Worm (Caenorhabditis elegans): ENCODE measurements around the gene far-1.

The far-1 gene

DNA sequence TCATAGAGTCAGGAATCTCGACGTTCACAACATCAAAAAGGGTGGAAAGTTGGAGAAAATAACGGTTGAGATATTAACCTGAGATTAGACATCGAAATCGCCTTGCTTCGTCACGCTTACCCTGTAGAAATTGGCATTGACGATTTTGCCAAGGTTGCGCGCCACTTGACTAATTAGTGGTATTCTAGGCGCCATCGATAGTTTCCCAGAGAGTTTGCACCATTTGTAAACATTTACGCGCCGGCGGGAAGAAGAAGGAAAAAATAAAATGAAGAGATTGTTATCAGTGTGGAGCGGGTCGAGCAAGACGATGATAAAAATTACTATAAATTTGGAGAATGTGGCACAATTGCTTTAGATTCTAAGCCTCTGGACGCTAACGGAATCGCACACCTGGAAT, 29.3 kb upstream of the far-1 start:
- TF ChIP-seq drap-1 (GFP tag; optimal IDR thresholded peaks at IDR 0.05): no peak

DNA sequence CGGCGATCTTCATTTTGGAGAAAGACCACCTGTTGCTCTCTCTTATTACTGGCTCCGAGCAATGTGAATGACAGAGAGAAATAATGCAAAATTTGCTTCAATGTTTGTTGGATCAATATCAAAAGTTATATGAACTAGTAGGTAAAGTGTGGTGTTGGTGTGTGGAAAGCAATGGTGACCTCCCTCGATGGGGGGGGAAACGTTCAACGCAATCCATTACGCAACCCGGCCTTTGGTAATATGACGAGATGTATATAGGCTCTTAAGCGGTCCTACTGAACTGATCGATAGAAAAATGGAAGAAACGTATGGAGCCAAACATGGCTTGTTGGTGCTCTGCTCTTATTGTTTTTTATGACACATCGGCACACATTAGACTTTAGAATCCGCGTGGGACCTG, 28.7 kb upstream of the far-1 start:
- TF ChIP-seq lin-32 (GFP tag; optimal IDR thresholded peaks at IDR 0.05): peak; percentile 36
- no peak for TF ChIP-seq unc-120 (tag; optimal IDR thresholded peaks at IDR 0.05; ENCODE audit: poor library complexity, severe bottlenecking)
- no peak for TF ChIP-seq mep-1 (tag; optimal IDR thresholded peaks at IDR 0.05)
- TF ChIP-seq hlh-1 (tag; optimal IDR thresholded peaks at IDR 0.05): peak; percentile 17
- TF ChIP-seq sptf-1 (tag; optimal IDR thresholded peaks at IDR 0.05): no peak
- peak; percentile 81 for TF ChIP-seq zip-8 (tag; optimal IDR thresholded peaks at IDR 0.05)
- TF ChIP-seq bed-3 (GFP tag; optimal IDR thresholded peaks at IDR 0.05): no peak
- TF ChIP-seq cnd-1 (tag; optimal IDR thresholded peaks at IDR 0.05): peak; percentile 37
- peak; percentile 63 for TF ChIP-seq nhr-2 (tag; optimal IDR thresholded peaks at IDR 0.05)

DNA sequence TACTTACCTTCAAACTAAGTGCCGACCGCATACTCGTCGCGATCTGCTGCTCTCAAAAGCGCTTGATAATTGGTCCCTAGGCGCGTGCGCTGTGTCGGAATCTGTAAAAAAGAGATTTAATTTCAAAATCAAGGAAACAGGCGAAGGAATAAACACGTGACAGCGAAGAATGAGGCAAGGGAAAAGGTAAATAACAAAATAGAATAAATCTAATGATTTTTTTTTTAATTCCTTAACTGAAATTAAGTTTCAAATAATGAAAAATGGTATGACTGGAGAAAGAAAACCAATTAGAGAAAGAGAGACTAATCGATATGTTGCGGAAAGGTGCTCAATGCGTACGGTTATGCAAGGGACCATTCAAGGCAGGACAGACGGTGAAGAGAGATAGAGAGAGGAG, 28.2 kb upstream of the far-1 start, which contains the start of gene cya-1:
Gene cya-1, minus strand, starts transcription at position 101 of the 400 bp plus-strand sequence.
- peak; percentile 28 for TF ChIP-seq ceh-39 (tag; optimal IDR thresholded peaks at IDR 0.05)
- no peak for TF ChIP-seq mab-5 (tag; optimal IDR thresholded peaks at IDR 0.05)

DNA sequence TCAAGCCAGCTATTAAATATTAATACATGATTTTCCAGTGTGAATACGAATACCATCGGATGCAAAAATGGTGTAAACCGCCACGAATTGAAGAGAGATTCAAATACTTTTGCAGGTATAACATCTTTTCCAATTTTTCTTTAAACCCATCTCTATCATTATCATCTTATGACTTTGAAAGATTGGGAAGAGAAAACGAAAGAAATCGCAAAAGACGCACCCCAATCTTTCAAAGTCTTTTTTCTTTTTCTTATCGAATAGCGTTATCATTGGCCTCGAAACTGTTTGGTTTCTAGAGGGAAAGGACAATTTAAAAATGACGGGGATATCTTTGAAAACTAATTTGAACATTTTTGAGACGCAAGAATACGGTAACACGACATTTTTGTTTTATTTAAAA, 24.7 kb upstream of the far-1 start:
- TF ChIP-seq ztf-11 (tag; optimal IDR thresholded peaks at IDR 0.05) (no peak), tbx-8 (GFP tag; optimal IDR thresholded peaks at IDR 0.05) (no peak), blmp-1 (tag; optimal IDR thresholded peaks at IDR 0.05) (no peak), snpc-4 (tag; optimal IDR thresholded peaks at IDR 0.05) (no peak), unc-62 (GFP tag; optimal IDR thresholded peaks at IDR 0.05) (no peak), nhr-2 (tag; optimal IDR thresholded peaks at IDR 0.05) (no peak), mab-5 (tag; optimal IDR thresholded peaks at IDR 0.05) (no peak), ces-1 (GFP tag; optimal IDR thresholded peaks at IDR 0.05) (no peak), sem-2 (GFP tag; optimal IDR thresholded peaks at IDR 0.05) (no peak), unc-39 (tag; optimal IDR thresholded peaks at IDR 0.05) (no peak), pha-4 (tag; optimal IDR thresholded peaks at IDR 0.05) (no peak)

DNA sequence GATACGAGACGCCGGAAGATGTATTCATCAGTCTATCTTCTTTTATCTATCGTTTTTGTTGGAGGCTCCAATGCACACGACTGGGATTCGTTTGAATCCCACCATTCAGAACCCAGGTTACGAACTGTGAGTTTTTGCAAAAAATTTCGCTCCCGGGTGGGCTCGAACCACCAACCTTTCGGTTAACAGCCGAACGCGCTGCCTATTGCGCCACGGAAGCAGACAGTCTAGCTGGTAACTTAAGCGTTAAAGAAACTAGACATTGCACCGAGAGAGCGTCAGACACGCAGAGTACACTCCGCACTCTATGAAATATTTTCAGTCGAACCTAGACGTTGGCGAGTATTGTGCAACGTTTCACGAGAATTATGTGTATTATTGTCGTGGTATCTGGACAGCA, 23.1 kb upstream of the far-1 start:
- TF ChIP-seq ces-1 (GFP tag; optimal IDR thresholded peaks at IDR 0.05): no peak
- no peak for TF ChIP-seq mab-5 (tag; optimal IDR thresholded peaks at IDR 0.05)
- no peak for TF ChIP-seq nhr-237 (tag; optimal IDR thresholded peaks at IDR 0.05)
- TF ChIP-seq M03D4.4 (tag; optimal IDR thresholded peaks at IDR 0.05): peak; percentile 74
- TF ChIP-seq cnd-1 (tag; optimal IDR thresholded peaks at IDR 0.05): peak; percentile 79
- peak; percentile 58 for TF ChIP-seq tbx-8 (GFP tag; optimal IDR thresholded peaks at IDR 0.05)
- peak; percentile 20 for TF ChIP-seq unc-120 (tag; optimal IDR thresholded peaks at IDR 0.05; ENCODE audit: poor library complexity, severe bottlenecking)
- peak; percentile 18 for TF ChIP-seq ceh-43 (GFP tag; optimal IDR thresholded peaks at IDR 0.05)
- TF ChIP-seq ceh-83 (GFP tag; optimal IDR thresholded peaks at IDR 0.05): peak; percentile 20
- TF ChIP-seq ztf-11 (tag; optimal IDR thresholded peaks at IDR 0.05): no peak
- TF ChIP-seq ham-2 (GFP tag; optimal IDR thresholded peaks at IDR 0.05): peak; percentile 41
- peak; percentile 6 for TF ChIP-seq flh-1 (GFP tag; optimal IDR thresholded peaks at IDR 0.05)
- TF ChIP-seq drap-1 (GFP tag; optimal IDR thresholded peaks at IDR 0.05): peak; percentile 69
- TF ChIP-seq sem-2 (GFP tag; optimal IDR thresholded peaks at IDR 0.05): peak; percentile 71
- no peak for TF ChIP-seq pha-4 (tag; optimal IDR thresholded peaks at IDR 0.05)

DNA sequence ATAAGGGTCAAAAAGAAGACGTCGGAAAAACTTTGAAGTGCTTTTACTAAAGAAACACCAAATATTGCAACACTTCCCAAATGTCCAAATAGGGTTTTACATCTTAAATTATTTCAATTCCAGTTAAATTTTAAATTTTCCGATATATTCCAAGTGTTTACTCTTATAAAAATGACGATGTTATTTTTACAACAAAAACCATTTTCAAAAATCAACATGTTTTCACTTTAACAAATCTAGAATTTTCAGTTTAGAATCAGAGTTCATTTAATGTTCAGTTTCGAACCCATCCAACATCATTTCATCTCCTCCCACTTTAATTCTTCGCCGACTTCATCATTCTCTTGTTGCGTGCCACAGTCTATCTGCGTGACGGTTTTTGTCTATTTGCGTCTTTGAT, 22.7 kb upstream of the far-1 start, which contains the start of gene dos-1:
Gene dos-1, plus strand, starts transcription at position 301 of the 400 bp plus-strand sequence.
- TF ChIP-seq nhr-76 (tag; optimal IDR thresholded peaks at IDR 0.05): no peak
- no peak for TF ChIP-seq pha-4 (tag; optimal IDR thresholded peaks at IDR 0.05)
- no peak for TF ChIP-seq ceh-83 (GFP tag; optimal IDR thresholded peaks at IDR 0.05)
- TF ChIP-seq sptf-1 (tag; optimal IDR thresholded peaks at IDR 0.05): no peak
- TF ChIP-seq lsy-2 (tag; optimal IDR thresholded peaks at IDR 0.05): no peak
- no peak for TF ChIP-seq sem-2 (GFP tag; optimal IDR thresholded peaks at IDR 0.05)
- no peak for TF ChIP-seq flh-1 (GFP tag; optimal IDR thresholded peaks at IDR 0.05)
- no peak for TF ChIP-seq elt-3 (tag; optimal IDR thresholded peaks at IDR 0.05)
- TF ChIP-seq zip-8 (tag; optimal IDR thresholded peaks at IDR 0.05): no peak
- TF ChIP-seq elt-1 (tag; optimal IDR thresholded peaks at IDR 0.05; ENCODE audit: borderline replicate concordance, insufficient read depth): no peak
- no peak for TF ChIP-seq ham-2 (GFP tag; optimal IDR thresholded peaks at IDR 0.05)
- TF ChIP-seq mls-2 (tag; optimal IDR thresholded peaks at IDR 0.05): no peak
- TF ChIP-seq drap-1 (GFP tag; optimal IDR thresholded peaks at IDR 0.05): no peak

Data from whole organism, mixed stage, embryonic.